In the genomic region with DNA sequence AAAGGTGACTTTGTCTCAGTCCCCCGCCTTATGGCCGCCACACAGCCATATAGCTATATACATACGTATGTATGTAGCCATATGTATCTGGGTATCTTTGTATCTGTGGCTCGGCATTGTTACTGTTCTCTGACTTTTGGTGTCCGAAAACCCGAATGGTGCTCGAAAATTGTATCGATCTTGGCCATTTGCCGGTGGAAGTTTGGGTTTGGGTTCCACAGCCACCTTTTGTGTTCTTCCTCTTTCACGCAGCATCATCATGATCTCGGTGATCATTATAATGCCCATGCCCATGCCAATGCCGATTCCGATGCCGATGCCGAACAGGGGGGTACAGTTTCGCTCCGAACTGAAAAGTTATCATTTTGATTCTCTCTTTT, we compare ENCODE assay signal across 4 fruit fly cellular contexts.
A peak's percentile ranks its signal among the peaks of the same experiment; 100 is the strongest.
TF ChIP-seq lines count a peak whose summit lies in the region.

No protein-coding gene starts in this region.

- TF ChIP-seq CTCF in whole organism, embryonic (GFP tag; optimal IDR thresholded peaks at IDR 0.05; lab: Kevin White, UChicago): no peak

TF ChIP-seq in whole organism, embryonic, 481 proteins besides CTCF, POLR2A, EP300 and RAD21 (continues in another document):
- TF ChIP-seq crol (GFP tag; IDR thresholded peaks at IDR 0.05; lab: Robert Waterston, UW): no peak
- TF ChIP-seq D19B (GFP tag; optimal IDR thresholded peaks at IDR 0.05; lab: Kevin White, UChicago): no peak
- TF ChIP-seq CG13123 (GFP tag; optimal IDR thresholded peaks at IDR 0.05; lab: Kevin White, UChicago): no peak
- TF ChIP-seq Opbp (GFP tag; IDR thresholded peaks at IDR 0.05; lab: Robert Waterston, UW; ENCODE audit: partially characterized antibody): no peak
- no peak for TF ChIP-seq cad (GFP tag; optimal IDR thresholded peaks at IDR 0.05; lab: Kevin White, UChicago)
- TF ChIP-seq amos (GFP tag; IDR thresholded peaks at IDR 0.05; lab: Robert Waterston, UW; ENCODE audit: partially characterized antibody): no peak
- TF ChIP-seq sug (tag; optimal IDR thresholded peaks at IDR 0.05; lab: Kevin White, UChicago): peak; percentile 21
- TF ChIP-seq wdn (GFP tag; IDR thresholded peaks at IDR 0.05; lab: Robert Waterston, UW): peak; percentile 5; the same call in 1 of the 2 replicates
- no peak for TF ChIP-seq MESR4 (GFP tag; optimal IDR thresholded peaks at IDR 0.05; lab: Kevin White, UChicago)
- no peak for TF ChIP-seq HHEX (GFP tag; optimal IDR thresholded peaks at IDR 0.05; lab: Kevin White, UChicago)
- TF ChIP-seq cg (GFP tag; optimal IDR thresholded peaks at IDR 0.05; lab: Kevin White, UChicago): peak; percentile 68
- TF ChIP-seq CG17802 (tag; optimal IDR thresholded peaks at IDR 0.05; lab: Kevin White, UChicago): no peak
- 0 out of 2 replicates have a peak, but pooled peaks have one; percentile 10 for TF ChIP-seq Scr (GFP tag; IDR thresholded peaks at IDR 0.05; lab: Robert Waterston, UW; ENCODE audit: partially characterized antibody)
- TF ChIP-seq tgo (GFP tag; IDR thresholded peaks at IDR 0.05; lab: Robert Waterston, UW): no peak
- no peak for TF ChIP-seq Ets97D (GFP tag; optimal IDR thresholded peaks at IDR 0.05; lab: Kevin White, UChicago)
- TF ChIP-seq oc (tag; optimal IDR thresholded peaks at IDR 0.05; lab: Kevin White, UChicago): no peak
- no peak for TF ChIP-seq br (optimal IDR thresholded peaks at IDR 0.05; lab: Kevin White, UChicago)
- TF ChIP-seq pros (GFP tag; optimal IDR thresholded peaks at IDR 0.05; lab: Kevin White, UChicago): peak; percentile 68
- no peak for TF ChIP-seq Meics (GFP tag; optimal IDR thresholded peaks at IDR 0.05; lab: Kevin White, UChicago)
- TF ChIP-seq lbe (GFP tag; optimal IDR thresholded peaks at IDR 0.05; lab: Kevin White, UChicago): peak; percentile 28
- no peak for TF ChIP-seq CG12104 (GFP tag; optimal IDR thresholded peaks at IDR 0.05; lab: Kevin White, UChicago)

TF ChIP-seq in whole organism, prepupa, 60 proteins besides CTCF, POLR2A, EP300 and RAD21:
- TF ChIP-seq CG11902 (GFP tag; optimal IDR thresholded peaks at IDR 0.05; lab: Kevin White, UChicago) (no peak), cyc (GFP tag; optimal IDR thresholded peaks at IDR 0.05; lab: Kevin White, UChicago) (no peak), dac (GFP tag; optimal IDR thresholded peaks at IDR 0.05; lab: Kevin White, UChicago) (no peak), Eip93F (GFP tag; optimal IDR thresholded peaks at IDR 0.05; lab: Kevin White, UChicago) (no peak), salr (GFP tag; optimal IDR thresholded peaks at IDR 0.05; lab: Kevin White, UChicago) (no peak), CG4318 (GFP tag; optimal IDR thresholded peaks at IDR 0.05; lab: Kevin White, UChicago) (no peak), Smox (GFP tag; optimal IDR thresholded peaks at IDR 0.05; lab: Kevin White, UChicago) (no peak), Met (GFP tag; optimal IDR thresholded peaks at IDR 0.05; lab: Kevin White, UChicago) (no peak), CG6163 (GFP tag; IDR thresholded peaks at IDR 0.05; lab: Robert Waterston, UW) (no peak), CG16779 (tag; optimal IDR thresholded peaks at IDR 0.05; lab: Kevin White, UChicago) (no peak), CG1621 (tag; optimal IDR thresholded peaks at IDR 0.05; lab: Kevin White, UChicago) (no peak), CG6808 (GFP tag; optimal IDR thresholded peaks at IDR 0.05; lab: Kevin White, UChicago) (peak; percentile 40), Eip78C (GFP tag; lab: Kevin White, UChicago) (peak; percentile 70), CG10669 (GFP tag; optimal IDR thresholded peaks at IDR 0.05; lab: Kevin White, UChicago) (no peak), topi (GFP tag; optimal IDR thresholded peaks at IDR 0.05; lab: Kevin White, UChicago) (no peak), eg (GFP tag; IDR thresholded peaks at IDR 0.05; lab: Robert Waterston, UW) (no peak), CG8632 (GFP tag; optimal IDR thresholded peaks at IDR 0.05; lab: Kevin White, UChicago) (no peak), dsx (GFP tag; optimal IDR thresholded peaks at IDR 0.05; lab: Kevin White, UChicago; ENCODE audit: poor library complexity, severe bottlenecking) (peak; percentile 85), CG6792 (GFP tag; optimal IDR thresholded peaks at IDR 0.05; lab: Kevin White, UChicago) (no peak), svp (GFP tag; lab: Kevin White, UChicago) (peak; percentile 34), CG3032 (tag; optimal IDR thresholded peaks at IDR 0.05; lab: Kevin White, UChicago) (no peak)
TF ChIP-seq in whole organism, prepupa: peak in this region for 4.

TF ChIP-seq in whole organism, pupa, 21 proteins besides CTCF, POLR2A, EP300 and RAD21:
- TF ChIP-seq CG4496 (GFP tag; IDR thresholded peaks at IDR 0.05; lab: Robert Waterston, UW) (peak; percentile 9; the same call in 1 of the 3 replicates), CG15710 (tag; optimal IDR thresholded peaks at IDR 0.05; lab: Kevin White, UChicago) (no peak), Pif1B (GFP tag; optimal IDR thresholded peaks at IDR 0.05; lab: Kevin White, UChicago) (no peak), EcR (GFP tag; optimal IDR thresholded peaks at IDR 0.05; lab: Kevin White, UChicago) (peak; percentile 59), CG8159 (tag; optimal IDR thresholded peaks at IDR 0.05; lab: Kevin White, UChicago) (no peak), CG14655 (GFP tag; optimal IDR thresholded peaks at IDR 0.05; lab: Kevin White, UChicago) (no peak)

TF ChIP-seq in whole organism, wandering third instar larva, 38 proteins besides CTCF, POLR2A, EP300 and RAD21:
- TF ChIP-seq Myc (optimal IDR thresholded peaks at IDR 0.05; lab: Kevin White, UChicago): no peak
- TF ChIP-seq Abd-B (GFP tag; optimal IDR thresholded peaks at IDR 0.05; lab: Kevin White, UChicago): no peak
- peak; percentile 39 for TF ChIP-seq Dif (GFP tag; optimal IDR thresholded peaks at IDR 0.05; lab: Kevin White, UChicago; ENCODE audit: partially characterized antibody)
- TF ChIP-seq sv (GFP tag; optimal IDR thresholded peaks at IDR 0.05; lab: Kevin White, UChicago): no peak
- peak; percentile 0 for TF ChIP-seq psq (GFP tag; optimal IDR thresholded peaks at IDR 0.05; lab: Kevin White, UChicago)
- TF ChIP-seq Hnf4 (GFP tag; optimal IDR thresholded peaks at IDR 0.05; lab: Kevin White, UChicago): no peak
- peak; percentile 35 for TF ChIP-seq sage (GFP tag; optimal IDR thresholded peaks at IDR 0.05; lab: Kevin White, UChicago)
- peak; percentile 17 for TF ChIP-seq woc (GFP tag; optimal IDR thresholded peaks at IDR 0.05; lab: Kevin White, UChicago)
- no peak for TF ChIP-seq usp (GFP tag; optimal IDR thresholded peaks at IDR 0.05; lab: Kevin White, UChicago)
- TF ChIP-seq fru (GFP tag; optimal IDR thresholded peaks at IDR 0.05; lab: Kevin White, UChicago): peak; percentile 49
- peak; percentile 27 for TF ChIP-seq Jra (GFP tag; optimal IDR thresholded peaks at IDR 0.05; lab: Kevin White, UChicago)
- TF ChIP-seq Hr83 (GFP tag; optimal IDR thresholded peaks at IDR 0.05; lab: Kevin White, UChicago; ENCODE audit: poor library complexity, severe bottlenecking): peak; percentile 1
- no peak for TF ChIP-seq Mio (GFP tag; optimal IDR thresholded peaks at IDR 0.05; lab: Kevin White, UChicago)
TF ChIP-seq in whole organism, wandering third instar larva: peak in this region for 7.
